Worm (Caenorhabditis elegans) whole organism, L1 larva: ENCODE measurements around the gene F13D12.8.

ENCODE experiments used
- C04F5.9 ChIP-seq: sonication (generic microtip); optimal IDR thresholded peaks from 2 replicates; lab custom pipeline; 2016; ENCODE audit warnings: missing genetic modification characterization, missing compliant biosample characterization
- C34B4.2 ChIP-seq: sonication (generic microtip); optimal IDR thresholded peaks from 2 replicates; lab custom pipeline; 2017; ENCODE audit warnings: mild to moderate bottlenecking, missing genetic modification characterization, missing compliant biosample characterization
- Y116A8C.19 ChIP-seq: sonication (generic microtip); optimal IDR thresholded peaks from 2 replicates; lab custom pipeline; 2016; ENCODE audit warnings: missing compliant biosample characterization, missing genetic modification characterization, borderline replicate concordance
- alr-1 ChIP-seq: fragments of 200-800 bp; sonication (Bioruptor generic); optimal IDR thresholded peaks from 2 replicates; lab custom pipeline; 2018; ENCODE audit warnings: borderline replicate concordance, mild to moderate bottlenecking, missing genetic modification characterization, missing compliant biosample characterization
- aly-2 ChIP-seq: fragments of 150-350 bp; optimal IDR thresholded peaks from 2 replicates; lab custom pipeline; 2014; ENCODE audit warnings: missing biosample characterization, missing genetic modification characterization
- ama-1 ChIP-seq: fragments of 150-350 bp; optimal IDR thresholded peaks from 2 replicates; lab custom pipeline; 2014
- blmp-1 ChIP-seq: fragments of 150-350 bp; optimal IDR thresholded peaks from 2 replicates; lab custom pipeline; 2014; ENCODE audit warnings: missing biosample characterization, missing genetic modification characterization
- ceh-63 ChIP-seq: fragments of 200-800 bp; sonication (Bioruptor generic); optimal IDR thresholded peaks from 2 replicates; lab custom pipeline; 2018; ENCODE audit warnings: mild to moderate bottlenecking, missing genetic modification characterization, missing compliant biosample characterization
- ceh-88 ChIP-seq: fragments of 200-800 bp; sonication (Bioruptor generic); IDR thresholded peaks from 2 replicates; pipeline ENCODE4 v1.3.6; 2022; ENCODE audit warnings: missing genetic modification characterization, missing compliant biosample characterization
- ces-1 ChIP-seq: fragments of 150-350 bp; optimal IDR thresholded peaks from 2 replicates; lab custom pipeline; 2014; ENCODE audit warnings: missing biosample characterization, missing genetic modification reagents, missing genetic modification characterization
- dpl-1 ChIP-seq, 3 experiments: fragments of 150-350 bp in 2 of 3; sonication (generic microtip) in 1 of 3; optimal IDR thresholded peaks; 2 replicates each; lab custom pipeline; 2014 to 2017; ENCODE audit warnings: missing biosample characterization in 3 of 3, missing genetic modification characterization in 3 of 3, missing genetic modification reagents in 3 of 3
- egl-13 ChIP-seq: sonication (generic microtip); optimal IDR thresholded peaks from 2 replicates; lab custom pipeline; 2016; ENCODE audit warnings: missing genotype, missing genetic modification reagents, missing genetic modification characterization, missing compliant biosample characterization
- egl-27 ChIP-seq, 2 experiments: fragments of 150-350 bp in 1 of 2; sonication (generic microtip); optimal IDR thresholded peaks; 3 replicates each; lab custom pipeline; 2017 to 2018; ENCODE audit warnings: missing biosample characterization in 2 of 2, missing genetic modification characterization in 2 of 2, missing genetic modification reagents in 2 of 2
- elt-3 ChIP-seq, 6 experiments: fragments of 150-350 bp in 1 of 6; sonication (generic microtip); optimal IDR thresholded peaks; 2 replicates each; lab custom pipeline; 2017 to 2018; ENCODE audit warnings: missing biosample characterization in 6 of 6, missing genetic modification characterization in 6 of 6, inconsistent platforms in 1 of 6
- ets-5 ChIP-seq: fragments of 200-800 bp; sonication (Bioruptor generic); IDR thresholded peaks from 2 replicates; pipeline ENCODE4 v1.3.6; 2022; ENCODE audit warnings: missing genetic modification characterization, missing compliant biosample characterization
- fkh-4 ChIP-seq: sonication (generic microtip); optimal IDR thresholded peaks from 2 replicates; lab custom pipeline; 2016; ENCODE audit warnings: missing compliant biosample characterization, missing genetic modification characterization, borderline replicate concordance
- fkh-8 ChIP-seq: sonication (generic microtip); optimal IDR thresholded peaks from 2 replicates; lab custom pipeline; 2016; ENCODE audit warnings: mild to moderate bottlenecking, missing genetic modification characterization, missing compliant biosample characterization
- fos-1 ChIP-seq: fragments of 150-350 bp; optimal IDR thresholded peaks from 2 replicates; lab custom pipeline; 2014; ENCODE audit warnings: missing biosample characterization, missing genetic modification characterization
- hpl-2 ChIP-seq: fragments of 150-350 bp; optimal IDR thresholded peaks from 2 replicates; lab custom pipeline; 2014; ENCODE audit warnings: missing biosample characterization, missing genetic modification reagents, missing genetic modification characterization
- jun-1 ChIP-seq: fragments of 150-350 bp; optimal IDR thresholded peaks from 2 replicates; lab custom pipeline; 2014; ENCODE audit warnings: missing biosample characterization, missing genetic modification reagents, missing genetic modification characterization
- lin-13 ChIP-seq: fragments of 150-350 bp; optimal IDR thresholded peaks from 2 replicates; lab custom pipeline; 2014; ENCODE audit warnings: missing biosample characterization, missing genetic modification reagents, missing genetic modification characterization
- lin-35 ChIP-seq, 2 experiments: fragments of 150-350 bp; optimal IDR thresholded peaks; 2 replicates each; lab custom pipeline; 2014; ENCODE audit warnings: missing biosample characterization in 2 of 2, missing genetic modification characterization in 2 of 2, missing genetic modification reagents in 2 of 2
- lin-39 ChIP-seq: fragments of 150-350 bp; optimal IDR thresholded peaks from 2 replicates; lab custom pipeline; 2014; ENCODE audit warnings: missing biosample characterization, missing genetic modification reagents, missing genetic modification characterization
- lir-3 ChIP-seq: sonication (generic microtip); optimal IDR thresholded peaks from 2 replicates; lab custom pipeline; 2016; ENCODE audit warnings: mild to moderate bottlenecking, missing genetic modification characterization, moderate library complexity, missing compliant biosample characterization; ENCODE audit not compliant: poor library complexity
- lsy-2 ChIP-seq, 2 experiments: fragments of 150-350 bp; optimal IDR thresholded peaks; 2 replicates each; lab custom pipeline; 2014; ENCODE audit warnings: missing biosample characterization in 2 of 2, missing genetic modification characterization in 2 of 2
- mab-9 ChIP-seq: fragments of 200-800 bp; sonication (Bioruptor generic); IDR thresholded peaks from 2 replicates; pipeline ENCODE4 v1.3.6; 2022; ENCODE audit warnings: missing genetic modification reagents, missing genetic modification characterization, missing compliant biosample characterization
- mdl-1 ChIP-seq, 2 experiments: fragments of 150-350 bp; optimal IDR thresholded peaks; 2 replicates each; lab custom pipeline; 2014 to 2017; ENCODE audit warnings: missing biosample characterization in 2 of 2, missing genetic modification characterization in 2 of 2, inconsistent platforms in 1 of 2
- mef-2 ChIP-seq: fragments of 150-350 bp; optimal IDR thresholded peaks from 2 replicates; lab custom pipeline; 2014; ENCODE audit warnings: missing biosample characterization, missing genetic modification characterization
- mep-1 ChIP-seq: fragments of 150-350 bp; optimal IDR thresholded peaks from 2 replicates; lab custom pipeline; 2014; ENCODE audit warnings: missing biosample characterization, missing genetic modification characterization
- nhr-11 ChIP-seq: fragments of 150-350 bp; optimal IDR thresholded peaks from 2 replicates; lab custom pipeline; 2014; ENCODE audit warnings: missing biosample characterization, missing genetic modification characterization
- nhr-12 ChIP-seq: sonication (generic microtip); optimal IDR thresholded peaks from 2 replicates; lab custom pipeline; 2017; ENCODE audit warnings: missing biosample characterization, missing genetic modification characterization
- nhr-19 ChIP-seq: fragments of 200-800 bp; sonication (Bioruptor generic); conservative IDR thresholded peaks from 2 replicates; pipeline ENCODE4 v1.3.6; 2022; ENCODE audit warnings: missing genetic modification characterization, missing compliant biosample characterization
- nhr-237 ChIP-seq: fragments of 150-350 bp; optimal IDR thresholded peaks from 2 replicates; lab custom pipeline; 2014; ENCODE audit warnings: missing biosample characterization, missing genetic modification characterization
- nhr-77 ChIP-seq: fragments of 150-350 bp; optimal IDR thresholded peaks from 2 replicates; lab custom pipeline; 2014; ENCODE audit warnings: missing biosample characterization, missing genetic modification characterization
- nhr-84 ChIP-seq: sonication (generic microtip); optimal IDR thresholded peaks from 2 replicates; lab custom pipeline; 2017; ENCODE audit warnings: missing biosample characterization, missing genetic modification characterization
- nhr-85 ChIP-seq: sonication (generic microtip); peaks from one replicate; lab custom pipeline; 2016; ENCODE audit warnings: missing genetic modification characterization, inconsistent platforms, missing compliant biosample characterization
- nhr-90 ChIP-seq: sonication (generic microtip); optimal IDR thresholded peaks from 2 replicates; lab custom pipeline; 2016; ENCODE audit warnings: mild to moderate bottlenecking, missing genetic modification characterization, missing compliant biosample characterization; ENCODE audit not compliant: poor library complexity
- pag-3 ChIP-seq: sonication (generic microtip); optimal IDR thresholded peaks from 2 replicates; lab custom pipeline; 2017; ENCODE audit warnings: missing genetic modification characterization, mild to moderate bottlenecking, missing compliant biosample characterization, antibody characterized with exemption, borderline replicate concordance; ENCODE audit not compliant: insufficient read depth
- pax-3 ChIP-seq: fragments of 200-800 bp; sonication (Bioruptor generic); optimal IDR thresholded peaks from 2 replicates; lab custom pipeline; 2018; ENCODE audit warnings: mild to moderate bottlenecking, missing genetic modification characterization, moderate library complexity, missing compliant biosample characterization
- pqm-1 ChIP-seq: sonication (generic microtip); optimal IDR thresholded peaks from 3 replicates; lab custom pipeline; 2017; ENCODE audit warnings: missing biosample characterization, missing genetic modification characterization
- rnt-1 ChIP-seq: sonication (generic microtip); optimal IDR thresholded peaks from 2 replicates; lab custom pipeline; 2016; ENCODE audit warnings: mild to moderate bottlenecking, missing genetic modification characterization, moderate library complexity, missing compliant biosample characterization
- skn-1 ChIP-seq: fragments of 150-350 bp; optimal IDR thresholded peaks from 2 replicates; lab custom pipeline; 2014; ENCODE audit warnings: missing biosample characterization, missing genetic modification characterization
- snu-23 ChIP-seq: sonication (generic microtip); optimal IDR thresholded peaks from 2 replicates; lab custom pipeline; 2016; ENCODE audit warnings: missing genetic modification characterization, missing compliant biosample characterization
- sox-4 ChIP-seq: sonication (generic microtip); optimal IDR thresholded peaks from 2 replicates; lab custom pipeline; 2016; ENCODE audit warnings: missing genetic modification characterization, missing compliant biosample characterization
- tlp-1 ChIP-seq: fragments of 150-350 bp; optimal IDR thresholded peaks from 2 replicates; lab custom pipeline; 2014; ENCODE audit warnings: missing biosample characterization, missing genetic modification characterization
- unc-130 ChIP-seq: fragments of 150-350 bp; optimal IDR thresholded peaks from 2 replicates; lab custom pipeline; 2017; ENCODE audit warnings: missing biosample characterization, missing genetic modification characterization, inconsistent platforms
- unc-30 ChIP-seq: sonication (generic microtip); optimal IDR thresholded peaks from 2 replicates; lab custom pipeline; 2017; ENCODE audit warnings: missing biosample characterization, missing genetic modification characterization
- unc-62 ChIP-seq: fragments of 150-350 bp; optimal IDR thresholded peaks from 2 replicates; lab custom pipeline; 2014; ENCODE audit warnings: missing biosample characterization, missing genetic modification reagents, missing genetic modification characterization
- unc-98 ChIP-seq: fragments of 200-800 bp; sonication (Bioruptor generic); IDR thresholded peaks from 2 replicates; pipeline ENCODE4 v1.3.6; 2022; ENCODE audit warnings: missing genetic modification characterization, missing compliant biosample characterization
- vab-15 ChIP-seq: sonication (generic microtip); optimal IDR thresholded peaks from 2 replicates; lab custom pipeline; 2017; ENCODE audit warnings: missing genotype, mild to moderate bottlenecking, missing genetic modification characterization, missing compliant biosample characterization
- xbp-1 ChIP-seq: sonication (generic microtip); optimal IDR thresholded peaks from 2 replicates; lab custom pipeline; 2016; ENCODE audit warnings: missing genetic modification characterization, missing compliant biosample characterization
- zag-1 ChIP-seq: fragments of 150-350 bp; optimal IDR thresholded peaks from 2 replicates; lab custom pipeline; 2014; ENCODE audit warnings: missing biosample characterization, missing genetic modification characterization
- zip-4 ChIP-seq: fragments of 200-800 bp; sonication (Bioruptor generic); optimal IDR thresholded peaks from 2 replicates; lab custom pipeline; 2018; ENCODE audit warnings: mild to moderate bottlenecking, missing genetic modification characterization, moderate library complexity, missing compliant biosample characterization

Gene F13D12.8

ce11 chrII:11756684-11757107 lies 24.3 kb upstream of the F13D12.8 start (continued):
- TF ChIP-seq fos-1 (tag; lab: Kevin White, UChicago) (no peak), C34B4.2 (tag; lab: Kevin White, UChicago) (no peak), ama-1 (lab: Kevin White, UChicago) (peak; percentile 98), zag-1 (tag; lab: Kevin White, UChicago) (no peak), mef-2 (peak; percentile 46), lir-3 (tag; lab: Kevin White, UChicago) (no peak), tlp-1 (tag; lab: Kevin White, UChicago) (no peak), ceh-63 (no peak), fkh-8 (tag; lab: Kevin White, UChicago) (peak; percentile 82), nhr-84 (tag; lab: Kevin White, UChicago) (no peak), lin-35 (GFP tag; optimal IDR thresholded peaks at IDR 0.05; lab: Kevin White, UChicago) (peak; percentile 31 to 47), snu-23 (GFP tag; lab: Kevin White, UChicago) (peak; percentile 66), fkh-4 (tag; lab: Kevin White, UChicago) (no peak), nhr-90 (tag; lab: Kevin White, UChicago) (peak; percentile 3), lin-39 (no peak), mdl-1 (tag; optimal IDR thresholded peaks at IDR 0.05; lab: Kevin White, UChicago) (peak in 1 of 2 experiments; percentile 4), nhr-237 (tag; lab: Kevin White, UChicago) (no peak), alr-1 (tag; lab: Kevin White, UChicago) (no peak), pax-3 (peak; percentile 22), aly-2 (tag; lab: Kevin White, UChicago) (peak; percentile 100), ceh-88 (GFP tag; lab: Robert Waterston, UW) (no peak; the same call in 1 of the 2 replicates), zip-4 (no peak), unc-98 (GFP tag; lab: Robert Waterston, UW) (no peak), blmp-1 (no peak), xbp-1 (tag; lab: Kevin White, UChicago) (peak; percentile 14), nhr-85 (peak; percentile 77), mab-9 (GFP tag; lab: Robert Waterston, UW) (peak; percentile 84), nhr-12 (tag; lab: Kevin White, UChicago) (no peak), lsy-2 (tag; optimal IDR thresholded peaks at IDR 0.05; lab: Kevin White, UChicago) (peak in 1 of 2 experiments; percentile 86), Y116A8C.19 (tag; lab: Kevin White, UChicago) (no peak), egl-13 (tag; lab: Kevin White, UChicago) (peak; percentile 47), nhr-11 (tag; lab: Kevin White, UChicago) (no peak), mep-1 (tag; lab: Kevin White, UChicago) (peak; percentile 98), lin-13 (GFP tag; lab: Kevin White, UChicago) (peak; percentile 28), hpl-2 (GFP tag; lab: Kevin White, UChicago) (no peak), elt-3 (tag; optimal IDR thresholded peaks at IDR 0.05; lab: Kevin White, UChicago) (peak in 1 of 6 experiments; percentile 73), dpl-1 (GFP tag; optimal IDR thresholded peaks at IDR 0.05; lab: Kevin White, UChicago) (peak in 2 of 3 experiments; percentile 39 to 58), ces-1 (no peak), sox-4 (tag; lab: Kevin White, UChicago) (no peak), jun-1 (no peak), pqm-1 (no peak), unc-130 (tag; lab: Kevin White, UChicago) (no peak), skn-1 (tag; lab: Kevin White, UChicago) (peak; percentile 91), C04F5.9 (tag; lab: Kevin White, UChicago) (no peak), nhr-77 (no peak), nhr-19 (peak; percentile 40), unc-30 (tag; lab: Kevin White, UChicago) (no peak), unc-62 (GFP tag; lab: Kevin White, UChicago) (no peak), egl-27 (tag; optimal IDR thresholded peaks at IDR 0.05; lab: Kevin White, UChicago) (no peak), rnt-1 (tag; lab: Kevin White, UChicago) (peak; percentile 40), pag-3 (no peak), ets-5 (GFP tag; lab: Robert Waterston, UW) (no peak), vab-15 (tag; lab: Kevin White, UChicago) (no peak)
